Worm (Caenorhabditis elegans) whole organism, late embryonic: ENCODE results near the gene pcp-1.

Experiments
- C38D4.7 ChIP-seq: fragments of 200-800 bp; sonication (Bioruptor generic); optimal IDR thresholded peaks from 2 replicates; lab custom pipeline; 2018; ENCODE audit warnings: mild to moderate bottlenecking, missing genetic modification characterization, moderate library complexity, missing compliant biosample characterization
- F13H6.1 ChIP-seq: sonication (generic microtip); optimal IDR thresholded peaks from 2 replicates; lab custom pipeline; 2016; ENCODE audit warnings: missing genetic modification characterization, missing compliant biosample characterization
- ama-1 ChIP-seq: fragments of 150-350 bp; optimal IDR thresholded peaks from 2 replicates; lab custom pipeline; 2014
- elt-4 ChIP-seq: sonication (generic microtip); optimal IDR thresholded peaks from 2 replicates; lab custom pipeline; 2016; ENCODE audit warnings: missing genetic modification characterization, missing compliant biosample characterization
- hlh-30 ChIP-seq: sonication (generic microtip); optimal IDR thresholded peaks from 2 replicates; lab custom pipeline; 2017; ENCODE audit warnings: antibody characterized with exemption, missing genetic modification characterization, missing compliant biosample characterization; ENCODE audit not compliant: insufficient read depth
- madf-2 ChIP-seq: sonication (generic microtip); optimal IDR thresholded peaks from 2 replicates; lab custom pipeline; 2017; ENCODE audit warnings: missing genetic modification characterization, missing compliant biosample characterization
- nhr-11 ChIP-seq: fragments of 150-350 bp; optimal IDR thresholded peaks from 2 replicates; lab custom pipeline; 2014; ENCODE audit warnings: missing biosample characterization, missing genetic modification characterization
- zip-5 ChIP-seq: sonication (generic microtip); optimal IDR thresholded peaks from 2 replicates; lab custom pipeline; 2016; ENCODE audit warnings: missing genetic modification characterization, missing compliant biosample characterization

- no peak for TF ChIP-seq madf-2
- no peak for TF ChIP-seq nhr-11 (tag; lab: Kevin White, UChicago)
- no peak for TF ChIP-seq ama-1
- no peak for TF ChIP-seq F13H6.1 (tag; lab: Kevin White, UChicago)
- TF ChIP-seq zip-5 (tag; lab: Kevin White, UChicago) = no peak
- TF ChIP-seq hlh-30 (tag; lab: Kevin White, UChicago) = no peak
- no peak for TF ChIP-seq C38D4.7 (GFP tag; lab: Kevin White, UChicago)
- no peak for TF ChIP-seq elt-4 (tag; lab: Kevin White, UChicago)
Measured at ce11 chrIII:7722411-7722810, 36.3 kb upstream of the pcp-1 start.
